Fruit fly (Drosophila melanogaster): ENCODE data around the gene CG32579.

CG32579 gene

dm6 chrX:16331562-16332233, 8.6 kb downstream of the CG32579 start (continued):
- no peak for TF ChIP-seq exex (tag; optimal IDR thresholded peaks at IDR 0.05)
- TF ChIP-seq CG7745 (tag; optimal IDR thresholded peaks at IDR 0.05) = no peak
- TF ChIP-seq CG17186 (GFP tag; optimal IDR thresholded peaks at IDR 0.05) = no peak
- no peak for TF ChIP-seq CG17385 (GFP tag; optimal IDR thresholded peaks at IDR 0.05)
- no peak for TF ChIP-seq esg (GFP tag; conservative IDR thresholded peaks at IDR 0.05)
- TF ChIP-seq CG4820 (GFP tag; optimal IDR thresholded peaks at IDR 0.05) = no peak
- TF ChIP-seq CG16815 (GFP tag; optimal IDR thresholded peaks at IDR 0.05) = no peak
- no peak for TF ChIP-seq CG6254 (GFP tag; optimal IDR thresholded peaks at IDR 0.05)
- TF ChIP-seq dan (GFP tag; IDR thresholded peaks at IDR 0.05) = no peak
- TF ChIP-seq CG4282 (GFP tag; optimal IDR thresholded peaks at IDR 0.05) = no peak
- TF ChIP-seq CG13296 (GFP tag; optimal IDR thresholded peaks at IDR 0.05) = no peak
- TF ChIP-seq CG9817 (tag; optimal IDR thresholded peaks at IDR 0.05) = no peak
- TF ChIP-seq ftz-f1 (GFP tag; optimal IDR thresholded peaks at IDR 0.05) = no peak
- TF ChIP-seq da (GFP tag; optimal IDR thresholded peaks at IDR 0.05) = no peak
- TF ChIP-seq CG30431 (GFP tag; optimal IDR thresholded peaks at IDR 0.05) = no peak
- peak; percentile 60 for TF ChIP-seq zf30C (GFP tag; optimal IDR thresholded peaks at IDR 0.05)
- no peak for TF ChIP-seq Sry-β (GFP tag; optimal IDR thresholded peaks at IDR 0.05)
- TF ChIP-seq CG31224 (GFP tag; IDR thresholded peaks at IDR 0.05) = no peak
- TF ChIP-seq bigmax (GFP tag; optimal IDR thresholded peaks at IDR 0.05) = no peak
- TF ChIP-seq GATAe (GFP tag; conservative IDR thresholded peaks at IDR 0.05) = no peak
- TF ChIP-seq wek (GFP tag; optimal IDR thresholded peaks at IDR 0.05) = peak; percentile 2
- TF ChIP-seq CG18262 (tag; optimal IDR thresholded peaks at IDR 0.05) = no peak
- no peak for TF ChIP-seq Bteb2 (GFP tag; optimal IDR thresholded peaks at IDR 0.05)
- no peak for TF ChIP-seq CG3407 (GFP tag; optimal IDR thresholded peaks at IDR 0.05)
- no peak for TF ChIP-seq CG7372 (GFP tag; IDR thresholded peaks at IDR 0.05)
- TF ChIP-seq Ravus (GFP tag; IDR thresholded peaks at IDR 0.05) = no peak
- TF ChIP-seq Dip2 (GFP tag; IDR thresholded peaks at IDR 0.05) = no peak
- TF ChIP-seq jigr1 (GFP tag; IDR thresholded peaks at IDR 0.05) = peak; percentile 46; the same call in 1 of the 3 replicates
- TF ChIP-seq ssp (GFP tag; IDR thresholded peaks at IDR 0.05) = peak; percentile 65
- no peak for TF ChIP-seq CG4707 (GFP tag; optimal IDR thresholded peaks at IDR 0.05)
- TF ChIP-seq hb (GFP tag; IDR thresholded peaks at IDR 0.05; ENCODE audit: partially characterized antibody) = peak; percentile 67
- peak; percentile 61; the same call in 2 of the 3 replicates for TF ChIP-seq vnd (GFP tag; IDR thresholded peaks at IDR 0.05; ENCODE audit: partially characterized antibody)
- TF ChIP-seq row (GFP tag; IDR thresholded peaks at IDR 0.05) = peak; percentile 85
- no peak for TF ChIP-seq CG8388 (GFP tag; optimal IDR thresholded peaks at IDR 0.05)
- no peak for TF ChIP-seq dmrt99B (tag; optimal IDR thresholded peaks at IDR 0.05)
- TF ChIP-seq Mes4 (GFP tag; optimal IDR thresholded peaks at IDR 0.05) = no peak
- no peak for TF ChIP-seq CG8359 (GFP tag; optimal IDR thresholded peaks at IDR 0.05; ENCODE audit: borderline replicate concordance)
- TF ChIP-seq CG18599 (GFP tag; optimal IDR thresholded peaks at IDR 0.05) = no peak
- peak; percentile 21 for TF ChIP-seq Sin3A (optimal IDR thresholded peaks at IDR 0.05)
- TF ChIP-seq corto (GFP tag; optimal IDR thresholded peaks at IDR 0.05) = no peak
- peak; percentile 58 for TF ChIP-seq pzg (GFP tag; optimal IDR thresholded peaks at IDR 0.05)
- TF ChIP-seq CG17802 (tag; optimal IDR thresholded peaks at IDR 0.05) = peak; percentile 78
- TF ChIP-seq zfh1 (GFP tag; IDR thresholded peaks at IDR 0.05) = no peak
- TF ChIP-seq sima (GFP tag; optimal IDR thresholded peaks at IDR 0.05) = no peak
- no peak for TF ChIP-seq CG1602 (GFP tag; optimal IDR thresholded peaks at IDR 0.05)
- no peak for TF ChIP-seq shn (GFP tag; optimal IDR thresholded peaks at IDR 0.05)
- no peak for TF ChIP-seq p53 (GFP tag; optimal IDR thresholded peaks at IDR 0.05)
- TF ChIP-seq CG8281 (tag; optimal IDR thresholded peaks at IDR 0.05) = no peak
- no peak for TF ChIP-seq Deaf1 (tag; optimal IDR thresholded peaks at IDR 0.05)
- TF ChIP-seq CG9797 (GFP tag; optimal IDR thresholded peaks at IDR 0.05) = peak; percentile 72
